Worm (Caenorhabditis elegans) whole organism, midembryonic: Measurements from ENCODE around the gene lgc-48.
A peak's percentile ranks its signal among the peaks of the same experiment; 100 is the strongest.

Experiments
- T22C8.4 ChIP-seq: fragments of 200-800 bp; sonication (Bioruptor generic); IDR thresholded peaks from 2 replicates; pipeline ENCODE4 v1.3.6; 2022; ENCODE audit warnings: missing genetic modification characterization, missing compliant biosample characterization
- cog-1 ChIP-seq: sonication (generic microtip); optimal IDR thresholded peaks from 2 replicates; lab custom pipeline; 2016; ENCODE audit warnings: missing genetic modification characterization, missing compliant biosample characterization
- flt-1 ChIP-seq: fragments of 200-800 bp; sonication (Bioruptor generic); IDR thresholded peaks from 2 replicates; pipeline ENCODE4 v1.3.6; 2022; ENCODE audit warnings: missing genetic modification characterization, missing compliant biosample characterization
- klf-2 ChIP-seq: fragments of 200-800 bp; sonication (Bioruptor generic); conservative IDR thresholded peaks from 2 replicates; pipeline ENCODE4 v1.3.6; 2022; ENCODE audit warnings: missing genetic modification reagents, missing genetic modification characterization, missing compliant biosample characterization
- med-1 ChIP-seq: sonication (generic microtip); optimal IDR thresholded peaks from 2 replicates; lab custom pipeline; 2017; ENCODE audit warnings: missing genetic modification characterization, mild to moderate bottlenecking, missing compliant biosample characterization, antibody characterized with exemption, missing genetic modification reagents; ENCODE audit not compliant: insufficient read depth
- ref-1 ChIP-seq: fragments of 200-800 bp; sonication (Bioruptor generic); conservative IDR thresholded peaks from 2 replicates; pipeline ENCODE4 v1.3.6; 2022; ENCODE audit warnings: missing genetic modification reagents, missing genetic modification characterization, missing compliant biosample characterization
- tab-1 ChIP-seq: fragments of 200-800 bp; sonication (Bioruptor generic); IDR thresholded peaks from 2 replicates; pipeline ENCODE4 v1.3.6; 2022; ENCODE audit warnings: missing genetic modification characterization, missing compliant biosample characterization
- ztf-23 ChIP-seq: fragments of 200-800 bp; sonication (Bioruptor generic); IDR thresholded peaks from 2 replicates; pipeline ENCODE4 v1.3.6; 2022; ENCODE audit warnings: missing genetic modification reagents, missing genetic modification characterization, missing compliant biosample characterization
- ztf-29 ChIP-seq: fragments of 200-800 bp; sonication (Bioruptor generic); IDR thresholded peaks from 2 replicates; pipeline ENCODE4 v1.3.6; 2022; ENCODE audit warnings: missing genetic modification reagents, missing genetic modification characterization, missing compliant biosample characterization

lgc-48 gene

ce11 chrV:13308616-13309015, 31.4 kb upstream of the lgc-48 start, which contains the start of gene C50B6.1:
Gene C50B6.1 (plus strand): TSS chrV:13308916.
- TF ChIP-seq flt-1 (GFP tag; lab: Robert Waterston, UW), result no peak
- TF ChIP-seq tab-1 (GFP tag; lab: Robert Waterston, UW), result no peak
- no peak for TF ChIP-seq ztf-29 (GFP tag; lab: Robert Waterston, UW)
- no peak for TF ChIP-seq klf-2 (GFP tag; lab: Robert Waterston, UW)

- TF ChIP-seq cog-1 (no peak), tab-1 (GFP tag; lab: Robert Waterston, UW) (no peak), ref-1 (GFP tag; lab: Robert Waterston, UW) (no peak), ztf-23 (GFP tag; lab: Robert Waterston, UW) (no peak), ztf-29 (GFP tag; lab: Robert Waterston, UW) (no peak)
Observed at ce11 chrV:13309806-13310205, 30.2 kb upstream of the lgc-48 start.

ce11 chrV:13312210-13312676, 27.8 kb upstream of the lgc-48 start, which contains the start of gene nasp-2:
Gene nasp-2 (minus strand): TSS chrV:13312260.
- no peak for TF ChIP-seq tab-1 (GFP tag; lab: Robert Waterston, UW)

ce11 chrV:13313045-13313623, 26.9 kb upstream of the lgc-48 start, which contains the start of gene C50B6.3:
Gene C50B6.3 (plus strand): TSS chrV:13313573.
- TF ChIP-seq med-1 (GFP tag; lab: Kevin White, UChicago), result no peak
- no peak for TF ChIP-seq ztf-29 (GFP tag; lab: Robert Waterston, UW)
- no peak for TF ChIP-seq ref-1 (GFP tag; lab: Robert Waterston, UW)
- no peak for TF ChIP-seq tab-1 (GFP tag; lab: Robert Waterston, UW)
- no peak for TF ChIP-seq klf-2 (GFP tag; lab: Robert Waterston, UW)
- TF ChIP-seq cog-1, result no peak
- no peak for TF ChIP-seq flt-1 (GFP tag; lab: Robert Waterston, UW)
- TF ChIP-seq T22C8.4 (GFP tag; lab: Robert Waterston, UW), result peak; percentile 69
- TF ChIP-seq ztf-23 (GFP tag; lab: Robert Waterston, UW), result 0 out of 2 replicates have a peak, but pooled peaks have one; percentile 62

- TF ChIP-seq tab-1 (GFP tag; lab: Robert Waterston, UW), result 0 out of 2 replicates have a peak, but pooled peaks have one; percentile 31
- 0 out of 2 replicates have a peak, but pooled peaks have one; percentile 8 for TF ChIP-seq klf-2 (GFP tag; lab: Robert Waterston, UW)
Observed at ce11 chrV:13317247-13317646, 22.8 kb upstream of the lgc-48 start.

- TF ChIP-seq cog-1, result no peak
- TF ChIP-seq ztf-29 (GFP tag; lab: Robert Waterston, UW), result no peak
- no peak for TF ChIP-seq ref-1 (GFP tag; lab: Robert Waterston, UW)
- TF ChIP-seq med-1 (GFP tag; lab: Kevin White, UChicago), result no peak
- no peak for TF ChIP-seq flt-1 (GFP tag; lab: Robert Waterston, UW)
- TF ChIP-seq tab-1 (GFP tag; lab: Robert Waterston, UW), result no peak
- no peak for TF ChIP-seq klf-2 (GFP tag; lab: Robert Waterston, UW)
- TF ChIP-seq T22C8.4 (GFP tag; lab: Robert Waterston, UW), result no peak
- TF ChIP-seq ztf-23 (GFP tag; lab: Robert Waterston, UW), result no peak
Observed at ce11 chrV:13317911-13318502, 22.0 kb upstream of the lgc-48 start, which contains the start of the genes col-161 and srh-18. Gene col-161 (minus strand): TSS chrV:13318011. Gene srh-18 (plus strand): TSS chrV:13318452.

ce11 chrV:13320676-13321075, 19.4 kb upstream of the lgc-48 start, which contains the start of gene srh-15:
Gene srh-15 (plus strand): TSS chrV:13320976.
- no peak for TF ChIP-seq med-1 (GFP tag; lab: Kevin White, UChicago)
- TF ChIP-seq ref-1 (GFP tag; lab: Robert Waterston, UW), result no peak
- no peak for TF ChIP-seq tab-1 (GFP tag; lab: Robert Waterston, UW)
- no peak for TF ChIP-seq ztf-29 (GFP tag; lab: Robert Waterston, UW)
- TF ChIP-seq cog-1, result no peak
- TF ChIP-seq T22C8.4 (GFP tag; lab: Robert Waterston, UW), result no peak
- no peak for TF ChIP-seq klf-2 (GFP tag; lab: Robert Waterston, UW)
- TF ChIP-seq flt-1 (GFP tag; lab: Robert Waterston, UW), result no peak
- no peak for TF ChIP-seq ztf-23 (GFP tag; lab: Robert Waterston, UW)

- no peak for TF ChIP-seq klf-2 (GFP tag; lab: Robert Waterston, UW)
- no peak for TF ChIP-seq tab-1 (GFP tag; lab: Robert Waterston, UW)
- no peak for TF ChIP-seq ztf-29 (GFP tag; lab: Robert Waterston, UW)
- TF ChIP-seq flt-1 (GFP tag; lab: Robert Waterston, UW), result no peak
- TF ChIP-seq cog-1, result no peak
Observed at ce11 chrV:13324933-13325760, 14.9 kb upstream of the lgc-48 start, which contains the start of gene C50B6.7. Gene C50B6.7 (minus strand): TSS chrV:13324983.

ce11 chrV:13327463-13327862, 12.6 kb upstream of the lgc-48 start, which contains the start of gene str-37:
Gene str-37 (plus strand): TSS chrV:13327763.
- no peak for TF ChIP-seq klf-2 (GFP tag; lab: Robert Waterston, UW)
- no peak for TF ChIP-seq med-1 (GFP tag; lab: Kevin White, UChicago)
- no peak for TF ChIP-seq ztf-23 (GFP tag; lab: Robert Waterston, UW)
- TF ChIP-seq T22C8.4 (GFP tag; lab: Robert Waterston, UW), result no peak
- TF ChIP-seq ztf-29 (GFP tag; lab: Robert Waterston, UW), result no peak
- TF ChIP-seq ref-1 (GFP tag; lab: Robert Waterston, UW), result no peak
- TF ChIP-seq flt-1 (GFP tag; lab: Robert Waterston, UW), result no peak
- TF ChIP-seq tab-1 (GFP tag; lab: Robert Waterston, UW), result no peak
- TF ChIP-seq cog-1, result no peak
